Worm (Caenorhabditis elegans) whole organism, late embryonic: ENCODE measurements around the gene algn-2.

Source experiments
- C38D4.7 ChIP-seq: fragments of 200-800 bp; sonication (Bioruptor generic); optimal IDR thresholded peaks from 2 replicates; lab custom pipeline; 2018; ENCODE audit warnings: mild to moderate bottlenecking, missing genetic modification characterization, moderate library complexity, missing compliant biosample characterization
- F13H6.1 ChIP-seq: sonication (generic microtip); optimal IDR thresholded peaks from 2 replicates; lab custom pipeline; 2016; ENCODE audit warnings: missing genetic modification characterization, missing compliant biosample characterization
- K02D7.2 ChIP-seq: sonication (generic microtip); optimal IDR thresholded peaks from 2 replicates; lab custom pipeline; 2017; ENCODE audit warnings: mild to moderate bottlenecking, missing genetic modification characterization, missing compliant biosample characterization
- K09A11.1 ChIP-seq: sonication (generic microtip); optimal IDR thresholded peaks from 2 replicates; lab custom pipeline; 2017; ENCODE audit warnings: antibody characterized with exemption, mild to moderate bottlenecking, missing genetic modification characterization, missing compliant biosample characterization; ENCODE audit not compliant: insufficient read depth
- Y22D7AL.16 ChIP-seq: sonication (generic microtip); optimal IDR thresholded peaks from 2 replicates; lab custom pipeline; 2016; ENCODE audit warnings: missing genetic modification characterization, missing compliant biosample characterization
- ama-1 ChIP-seq: fragments of 150-350 bp; optimal IDR thresholded peaks from 2 replicates; lab custom pipeline; 2014
- ceh-18 ChIP-seq: sonication (generic microtip); optimal IDR thresholded peaks from 2 replicates; lab custom pipeline; 2016; ENCODE audit warnings: missing genetic modification characterization, missing compliant biosample characterization
- ceh-34 ChIP-seq: sonication (generic microtip); optimal IDR thresholded peaks from 2 replicates; lab custom pipeline; 2016; ENCODE audit warnings: mild to moderate bottlenecking, missing genetic modification characterization, missing compliant biosample characterization
- ceh-9 ChIP-seq: sonication (generic microtip); optimal IDR thresholded peaks from 2 replicates; lab custom pipeline; 2016; ENCODE audit warnings: mild to moderate bottlenecking, missing genetic modification characterization, inconsistent platforms, missing compliant biosample characterization
- che-1 ChIP-seq: sonication (generic microtip); optimal IDR thresholded peaks from 2 replicates; lab custom pipeline; 2016; ENCODE audit warnings: mild to moderate bottlenecking, missing genetic modification characterization, missing compliant biosample characterization
- elt-2 ChIP-seq: sonication (generic microtip); optimal IDR thresholded peaks from 2 replicates; lab custom pipeline; 2016; ENCODE audit warnings: missing genetic modification reagents, missing genetic modification characterization, missing compliant biosample characterization
- fax-1 ChIP-seq: sonication (generic microtip); optimal IDR thresholded peaks from 2 replicates; lab custom pipeline; 2016; ENCODE audit warnings: missing genotype, missing genetic modification characterization, missing compliant biosample characterization
- fkh-10 ChIP-seq: fragments of 150-350 bp; optimal IDR thresholded peaks from 2 replicates; lab custom pipeline; 2014; ENCODE audit warnings: missing biosample characterization, missing genetic modification reagents, missing genetic modification characterization
- fkh-6 ChIP-seq: sonication (generic microtip); optimal IDR thresholded peaks from 2 replicates; lab custom pipeline; 2016; ENCODE audit warnings: missing genetic modification characterization, missing compliant biosample characterization
- gmeb-2 ChIP-seq: sonication (generic microtip); optimal IDR thresholded peaks from 2 replicates; lab custom pipeline; 2016; ENCODE audit warnings: missing genetic modification characterization, inconsistent platforms, missing compliant biosample characterization
- hlh-15 ChIP-seq: sonication (generic microtip); optimal IDR thresholded peaks from 2 replicates; lab custom pipeline; 2016; ENCODE audit warnings: missing genetic modification characterization, missing compliant biosample characterization
- hlh-30 ChIP-seq: sonication (generic microtip); optimal IDR thresholded peaks from 2 replicates; lab custom pipeline; 2017; ENCODE audit warnings: antibody characterized with exemption, missing genetic modification characterization, missing compliant biosample characterization; ENCODE audit not compliant: insufficient read depth
- hlh-6 ChIP-seq: sonication (generic microtip); optimal IDR thresholded peaks from 2 replicates; lab custom pipeline; 2016; ENCODE audit warnings: missing genotype, missing genetic modification characterization, missing compliant biosample characterization
- mec-3 ChIP-seq: sonication (generic microtip); optimal IDR thresholded peaks from 2 replicates; lab custom pipeline; 2016; ENCODE audit warnings: borderline replicate concordance, missing genetic modification characterization, missing compliant biosample characterization
- nfya-1 ChIP-seq: sonication (generic microtip); optimal IDR thresholded peaks from 2 replicates; lab custom pipeline; 2017; ENCODE audit warnings: missing genetic modification characterization, mild to moderate bottlenecking, missing compliant biosample characterization, antibody characterized with exemption, moderate library complexity
- nhr-11 ChIP-seq: fragments of 150-350 bp; optimal IDR thresholded peaks from 2 replicates; lab custom pipeline; 2014; ENCODE audit warnings: missing biosample characterization, missing genetic modification characterization
- nhr-232 ChIP-seq: sonication (generic microtip); optimal IDR thresholded peaks from 2 replicates; lab custom pipeline; 2016; ENCODE audit warnings: missing genetic modification characterization, missing compliant biosample characterization
- pat-9 ChIP-seq: fragments of 200-800 bp; sonication (Bioruptor generic); optimal IDR thresholded peaks from 2 replicates; lab custom pipeline; 2018; ENCODE audit warnings: mild to moderate bottlenecking, missing genetic modification characterization, moderate library complexity, missing compliant biosample characterization
- pax-1 ChIP-seq: fragments of 150-350 bp; optimal IDR thresholded peaks from 2 replicates; lab custom pipeline; 2014; ENCODE audit warnings: missing biosample characterization, missing genetic modification characterization
- pha-2 ChIP-seq: sonication (generic microtip); optimal IDR thresholded peaks from 2 replicates; lab custom pipeline; 2017; ENCODE audit warnings: mild to moderate bottlenecking, missing genetic modification characterization, missing compliant biosample characterization
- pha-4 ChIP-seq: fragments of 150-350 bp; optimal IDR thresholded peaks from 2 replicates; lab custom pipeline; 2018; ENCODE audit warnings: missing biosample characterization, missing genetic modification reagents, missing genetic modification characterization
- pqm-1 ChIP-seq: sonication (generic microtip); optimal IDR thresholded peaks from 2 replicates; lab custom pipeline; 2016; ENCODE audit warnings: missing genetic modification characterization, missing compliant biosample characterization
- rnt-1 ChIP-seq: sonication (generic microtip); optimal IDR thresholded peaks from 2 replicates; lab custom pipeline; 2016; ENCODE audit warnings: missing genetic modification characterization, missing compliant biosample characterization
- sdc-2 ChIP-seq: sonication (generic microtip); optimal IDR thresholded peaks from 2 replicates; lab custom pipeline; 2016; ENCODE audit warnings: missing genotype, missing genetic modification characterization, missing compliant biosample characterization
- sox-2 ChIP-seq: fragments of 200-800 bp; sonication (Bioruptor generic); IDR thresholded peaks from 2 replicates; pipeline ENCODE4 v1.3.6; 2022; ENCODE audit warnings: missing genetic modification reagents, missing genetic modification characterization, missing compliant biosample characterization
- syd-9 ChIP-seq: sonication (generic microtip); optimal IDR thresholded peaks from 2 replicates; lab custom pipeline; 2016; ENCODE audit warnings: mild to moderate bottlenecking, missing genetic modification characterization, moderate library complexity, missing compliant biosample characterization
- tbx-2 ChIP-seq: sonication (generic microtip); optimal IDR thresholded peaks from 2 replicates; lab custom pipeline; 2016; ENCODE audit warnings: missing genetic modification characterization, missing compliant biosample characterization
- tbx-7 ChIP-seq: sonication (generic microtip); optimal IDR thresholded peaks from 2 replicates; lab custom pipeline; 2016; ENCODE audit warnings: missing genotype, missing genetic modification characterization, missing compliant biosample characterization
- ttx-3 ChIP-seq: sonication (generic microtip); optimal IDR thresholded peaks from 2 replicates; lab custom pipeline; 2016; ENCODE audit warnings: missing genetic modification reagents, missing genetic modification characterization, missing compliant biosample characterization
- unc-55 ChIP-seq: sonication (generic microtip); optimal IDR thresholded peaks from 2 replicates; lab custom pipeline; 2017; ENCODE audit warnings: missing biosample characterization, missing genetic modification reagents, missing genetic modification characterization
- unc-86 ChIP-seq: sonication (generic microtip); optimal IDR thresholded peaks from 2 replicates; lab custom pipeline; 2016; ENCODE audit warnings: missing genetic modification characterization, missing compliant biosample characterization

Gene algn-2

ce11 chrII:5391447-5391846 lies 16.4 kb downstream of the algn-2 start:
- TF ChIP-seq elt-2 (tag; lab: Kevin White, UChicago) (peak; percentile 2), K09A11.1 (tag; lab: Kevin White, UChicago) (no peak)

- TF ChIP-seq F13H6.1 (tag; lab: Kevin White, UChicago) (no peak), ceh-18 (tag; lab: Kevin White, UChicago) (no peak), pha-2 (tag; lab: Kevin White, UChicago) (no peak), nfya-1 (tag; lab: Kevin White, UChicago) (no peak), ama-1 (no peak), elt-2 (tag; lab: Kevin White, UChicago) (no peak), fax-1 (tag; lab: Kevin White, UChicago) (no peak), fkh-10 (GFP tag; lab: Kevin White, UChicago) (no peak), pat-9 (tag; lab: Kevin White, UChicago) (no peak), sdc-2 (no peak), nhr-11 (tag; lab: Kevin White, UChicago) (no peak), fkh-6 (tag; lab: Kevin White, UChicago) (no peak), hlh-6 (tag; lab: Kevin White, UChicago) (no peak), ttx-3 (tag; lab: Kevin White, UChicago) (no peak), nhr-232 (tag; lab: Kevin White, UChicago) (no peak), K02D7.2 (tag; lab: Kevin White, UChicago) (no peak), tbx-2 (tag; lab: Kevin White, UChicago) (no peak), che-1 (tag; lab: Kevin White, UChicago) (no peak)
- TF ChIP-seq, all 69 proteins: peak for 0
These were observed 18.0 kb downstream of the algn-2 start, which contains the start of gene brap-2 for ce11 chrII:5393090-5393489. TSS of gene brap-2 (minus strand) at chrII:5393190.

- TF ChIP-seq pha-4 (tag; lab: Kevin White, UChicago) (no peak), hlh-15 (no peak), syd-9 (tag; lab: Kevin White, UChicago) (no peak)
These were observed 20.5 kb downstream of the algn-2 start, which contains the start of gene pink-1 for ce11 chrII:5395594-5395993. TSS of gene pink-1 (minus strand) at chrII:5395694.

ce11 chrII:5398779-5399178 lies 23.7 kb downstream of the algn-2 start, which contains the start of gene fbxl-3:
TSS of gene fbxl-3 (minus strand) at chrII:5398902.
- TF ChIP-seq K09A11.1 (tag; lab: Kevin White, UChicago) (no peak), hlh-30 (no peak), pat-9 (tag; lab: Kevin White, UChicago) (no peak), sox-2 (no peak), Y22D7AL.16 (tag; lab: Kevin White, UChicago) (no peak), elt-2 (tag; lab: Kevin White, UChicago) (no peak), nhr-232 (tag; lab: Kevin White, UChicago) (no peak), pqm-1 (tag; lab: Kevin White, UChicago) (no peak), gmeb-2 (tag; lab: Kevin White, UChicago) (no peak), F13H6.1 (tag; lab: Kevin White, UChicago) (no peak), unc-55 (GFP tag; lab: Kevin White, UChicago) (no peak), pax-1 (tag; lab: Kevin White, UChicago) (no peak), syd-9 (tag; lab: Kevin White, UChicago) (no peak), tbx-7 (tag; lab: Kevin White, UChicago) (no peak), unc-86 (no peak), mec-3 (no peak), rnt-1 (tag; lab: Kevin White, UChicago) (no peak), ceh-9 (tag; lab: Kevin White, UChicago) (no peak), C38D4.7 (GFP tag; lab: Kevin White, UChicago) (no peak), ceh-34 (no peak)
